Worm (Caenorhabditis elegans) whole organism, dauer: ENCODE measurements around the gene lurp-2.
"Not testable (repeated sequence)": the region's sequence is repeated elsewhere in the genome, so short reads cannot be mapped to it uniquely, and the experiment has no call there.

Source experiments
- unc-62 ChIP-seq: sonication (generic microtip); optimal IDR thresholded peaks from 2 replicates; lab custom pipeline; 2017; ENCODE audit warnings: missing biosample characterization, missing genetic modification reagents, missing genetic modification characterization

lurp-2 gene

DNA sequence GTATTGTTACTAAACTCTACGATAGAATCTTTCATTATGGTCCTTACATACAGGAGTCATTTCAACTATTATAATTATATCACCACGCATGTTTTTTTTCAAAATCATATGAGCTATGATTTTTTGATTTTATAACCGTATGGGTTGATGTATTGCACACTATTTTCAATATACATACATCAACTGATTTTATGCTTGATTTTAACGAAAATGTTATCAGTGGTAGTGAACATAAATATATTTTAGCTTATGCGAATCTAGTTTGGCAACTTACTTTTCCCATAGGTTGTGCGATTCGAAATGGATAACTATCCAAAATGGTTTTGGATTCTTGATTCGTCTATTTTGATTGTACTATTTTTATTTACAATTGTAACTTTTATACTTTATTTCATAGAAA is 29.8 kb upstream of the lurp-2 start, which contains the start of gene srv-10:
srv-10 (plus strand) TSS at position 301 of the 400 bp plus-strand sequence.
- TF ChIP-seq unc-62 (GFP tag; lab: Kevin White, UChicago): no peak

ce11 chrV:13426764-13427163 is 26.7 kb upstream of the lurp-2 start, which contains the start of gene srd-18:
Gene srd-18, minus strand, starts transcription at chrV:13426864.
- TF ChIP-seq unc-62 (GFP tag; lab: Kevin White, UChicago): no peak

DNA sequence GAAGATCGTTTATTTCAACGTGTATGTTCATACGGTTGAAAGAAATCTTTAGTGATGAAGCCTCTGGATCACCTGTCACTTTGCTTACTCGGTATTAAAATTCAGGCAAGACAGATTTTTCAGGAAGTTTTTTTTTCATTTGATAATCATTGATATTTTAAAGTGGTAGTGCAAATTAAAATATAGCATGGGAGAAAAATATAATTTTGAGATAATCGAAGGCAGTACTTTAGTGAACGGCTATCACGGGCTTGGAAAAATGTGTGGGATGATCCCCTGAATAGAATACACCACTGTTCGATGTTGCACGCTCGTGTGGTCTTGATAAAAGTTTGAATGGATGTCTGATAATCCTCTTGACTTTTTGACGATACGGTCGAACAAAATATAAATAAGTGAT is 26.1 kb upstream of the lurp-2 start:
- no peak for TF ChIP-seq unc-62 (GFP tag; lab: Kevin White, UChicago)

DNA sequence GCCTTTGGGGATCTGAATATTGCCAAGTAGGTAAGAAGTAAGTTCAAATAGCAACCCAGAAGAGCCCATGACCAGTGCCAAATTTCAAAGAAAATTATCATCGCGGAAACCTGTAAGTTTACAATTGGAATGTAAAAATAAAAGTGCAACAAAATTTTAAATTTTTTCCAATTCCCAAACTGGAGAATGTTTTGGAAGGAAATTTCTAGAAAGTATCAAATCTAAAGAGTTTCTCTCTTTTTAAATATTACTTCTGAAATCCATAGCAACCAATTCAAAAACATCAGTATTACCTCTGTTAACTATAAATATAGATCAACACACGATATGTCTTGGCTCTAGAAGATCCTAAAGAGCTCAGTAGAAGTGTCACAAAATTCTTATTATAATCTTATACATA is 24.8 kb upstream of the lurp-2 start, which contains the start of gene srd-19:
srd-19 (minus strand) TSS at position 101 of the 400 bp plus-strand sequence.
- TF ChIP-seq unc-62 (GFP tag; lab: Kevin White, UChicago): no peak

- no peak for TF ChIP-seq unc-62 (GFP tag; lab: Kevin White, UChicago)
Observed at ce11 chrV:13432364-13432763, 21.1 kb upstream of the lurp-2 start, which contains the start of gene srd-17. Gene srd-17, minus strand, starts transcription at chrV:13432714.

DNA sequence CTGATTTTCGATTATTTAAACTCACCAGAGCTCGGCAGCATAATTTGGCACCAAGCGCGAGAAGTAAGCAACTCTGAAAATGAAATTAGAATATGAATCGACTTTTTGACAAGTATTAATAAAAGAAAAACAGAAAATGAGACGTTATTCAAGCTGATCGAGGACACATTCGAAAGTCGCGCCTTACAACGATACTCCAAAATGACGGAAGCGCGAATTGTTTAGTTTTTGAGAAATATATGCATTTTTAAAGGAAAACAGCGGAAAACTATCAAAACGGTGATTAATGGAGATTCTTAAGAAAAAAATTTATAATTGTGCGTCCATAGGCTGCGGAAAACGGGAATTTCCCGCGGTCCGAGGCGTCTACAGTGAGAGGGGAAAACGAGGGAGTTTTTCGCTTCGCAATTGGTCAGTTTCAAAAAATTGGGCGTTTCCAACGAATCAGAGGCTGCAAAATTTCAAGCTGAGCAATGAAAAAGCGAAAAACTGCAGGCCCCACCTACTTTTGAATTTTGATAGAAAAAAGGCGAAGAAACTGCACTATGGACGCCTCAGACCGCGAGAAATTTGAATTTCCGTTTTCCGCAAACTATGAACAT is 15.9 kb upstream of the lurp-2 start, which contains the start of gene mes-4:
mes-4 (minus strand) TSS at position 73 of the 602 bp plus-strand sequence.
- no peak for TF ChIP-seq unc-62 (GFP tag; lab: Kevin White, UChicago)

DNA sequence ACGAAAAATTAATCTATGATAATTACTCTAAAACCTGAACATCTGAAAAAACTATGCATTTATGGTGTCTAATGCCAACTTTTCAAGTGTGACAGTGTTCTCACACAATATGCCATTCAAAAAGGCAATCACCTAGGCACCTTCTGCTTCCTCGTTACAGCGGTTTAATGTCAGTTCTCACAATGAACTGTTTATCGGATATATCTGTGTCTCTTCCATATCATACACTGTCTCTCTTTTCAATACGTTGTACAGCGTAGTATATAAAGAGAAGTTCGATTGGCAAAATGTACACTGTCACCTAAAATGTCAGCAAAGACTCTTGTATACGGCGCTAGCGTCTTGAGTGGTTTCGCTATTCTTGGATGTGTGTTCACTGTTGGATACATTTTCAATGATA is 11.8 kb upstream of the lurp-2 start, which contains the start of gene col-162:
col-162 (plus strand) TSS at position 301 of the 400 bp plus-strand sequence.
- no peak for TF ChIP-seq unc-62 (GFP tag; lab: Kevin White, UChicago)

- TF ChIP-seq unc-62 (GFP tag; lab: Kevin White, UChicago): no peak
Observed at ce11 chrV:13442819-13443218, 10.6 kb upstream of the lurp-2 start.

- TF ChIP-seq unc-62 (GFP tag; lab: Kevin White, UChicago): not testable (repeated sequence)
Observed at ce11 chrV:13443535-13443934, 9.9 kb upstream of the lurp-2 start, which contains the start of gene Y2H9A.6. Gene Y2H9A.6, plus strand, starts transcription at chrV:13443835.

ce11 chrV:13445229-13445949 is 8.0 kb upstream of the lurp-2 start, which contains the start of gene Y2H9A.4:
Gene Y2H9A.4, plus strand, starts transcription at chrV:13445899.
- TF ChIP-seq unc-62 (GFP tag; lab: Kevin White, UChicago): no peak

ce11 chrV:13455448-13455847 is 2.0 kb downstream of the lurp-2 start, which contains the start of gene lurp-3:
Gene lurp-3, plus strand, starts transcription at chrV:13455748.
- TF ChIP-seq unc-62 (GFP tag; lab: Kevin White, UChicago): no peak

ce11 chrV:13457858-13458257 is 4.4 kb downstream of the lurp-2 start, which contains the start of gene F25H9.2:
Gene F25H9.2, plus strand, starts transcription at chrV:13458083.
- TF ChIP-seq unc-62 (GFP tag; lab: Kevin White, UChicago): no peak

ce11 chrV:13459323-13459722 is 5.9 kb downstream of the lurp-2 start, which contains the start of gene bath-39:
Gene bath-39, plus strand, starts transcription at chrV:13459459.
- TF ChIP-seq unc-62 (GFP tag; lab: Kevin White, UChicago): no peak

DNA sequence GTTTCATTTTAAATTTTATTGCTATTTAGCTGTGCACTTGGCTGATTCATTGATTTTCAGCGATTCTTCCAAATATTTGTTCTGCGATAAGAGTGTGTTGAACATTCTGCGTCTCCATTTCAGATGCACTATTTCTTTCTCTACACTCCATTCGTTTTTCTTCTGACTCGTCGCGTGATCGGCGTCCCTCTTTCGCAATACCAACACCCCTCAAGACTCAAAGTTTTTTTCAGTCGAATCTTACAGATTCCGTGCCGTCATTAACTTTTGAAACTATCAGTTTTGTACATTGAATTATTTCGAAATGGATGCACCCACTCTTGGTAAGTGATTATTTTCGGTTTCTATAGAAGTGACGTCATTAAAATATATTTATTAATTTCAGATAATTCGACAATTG is 9.5 kb downstream of the lurp-2 start, which contains the start of gene frm-10:
frm-10 (plus strand) TSS at position 234 of the 400 bp plus-strand sequence.
- no peak for TF ChIP-seq unc-62 (GFP tag; lab: Kevin White, UChicago)

DNA sequence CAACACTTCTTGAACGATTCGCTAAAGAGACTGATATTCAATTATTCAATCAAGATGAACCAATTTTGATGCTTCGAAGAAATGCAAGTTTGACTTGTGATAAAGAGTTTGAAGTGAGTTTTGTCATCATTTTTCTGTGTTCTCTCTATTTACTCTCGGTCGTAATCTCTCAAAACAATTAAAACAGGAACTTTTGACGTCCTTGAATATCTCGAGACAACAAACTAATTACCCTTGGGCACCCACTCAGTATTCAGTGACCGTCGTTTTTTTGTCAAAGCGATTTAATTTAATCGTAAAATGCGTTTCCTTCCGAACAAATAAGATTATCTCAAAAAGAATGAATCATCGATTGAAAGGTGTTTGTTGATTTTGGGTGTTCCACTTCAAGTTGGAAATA is 10.7 kb downstream of the lurp-2 start:
- no peak for TF ChIP-seq unc-62 (GFP tag; lab: Kevin White, UChicago)

- TF ChIP-seq unc-62 (GFP tag; lab: Kevin White, UChicago): no peak
Observed at ce11 chrV:13468190-13468765, 14.8 kb downstream of the lurp-2 start, which contains the start of the genes F25H9.6 and F25H9.7. Gene F25H9.6, minus strand, starts transcription at chrV:13468361. Gene F25H9.7, plus strand, starts transcription at chrV:13468376.
